Worm (Caenorhabditis elegans): ENCODE data around the gene emb-8.

The emb-8 gene

ce11 chrIII:5199577-5199976 is at the start of gene emb-8:
emb-8 (minus strand) TSS chrIII:5199677.
- TF ChIP-seq unc-62 (GFP tag; optimal IDR thresholded peaks at IDR 0.05): no peak

- TF ChIP-seq unc-62 (GFP tag; optimal IDR thresholded peaks at IDR 0.05): no peak
Observed at ce11 chrIII:5248706-5249105, 49.2 kb upstream of the emb-8 start.

- no peak for TF ChIP-seq unc-62 (GFP tag; optimal IDR thresholded peaks at IDR 0.05)
Observed at ce11 chrIII:5245067-5245466, 45.6 kb upstream of the emb-8 start.

- TF ChIP-seq unc-62 (GFP tag; optimal IDR thresholded peaks at IDR 0.05): no peak
Observed at ce11 chrIII:5244539-5244938, 45.1 kb upstream of the emb-8 start, which contains the start of gene cnd-1. cnd-1 (minus strand) TSS chrIII:5244639.

ce11 chrIII:5241854-5242253 is 42.4 kb upstream of the emb-8 start:
- TF ChIP-seq unc-62 (GFP tag; optimal IDR thresholded peaks at IDR 0.05): no peak

ce11 chrIII:5236104-5236503 is 36.6 kb upstream of the emb-8 start, which contains the start of gene prx-10:
prx-10 (plus strand) TSS chrIII:5236404.
- TF ChIP-seq unc-62 (GFP tag; optimal IDR thresholded peaks at IDR 0.05): no peak

- TF ChIP-seq unc-62 (GFP tag; optimal IDR thresholded peaks at IDR 0.05): no peak
Observed at ce11 chrIII:5234312-5234711, 34.8 kb upstream of the emb-8 start, which contains the start of gene mrps-26. mrps-26 (plus strand) TSS chrIII:5234612.

ce11 chrIII:5233140-5233539 is 33.7 kb upstream of the emb-8 start:
- TF ChIP-seq unc-62 (GFP tag; optimal IDR thresholded peaks at IDR 0.05): no peak

ce11 chrIII:5230415-5230814 is 30.9 kb upstream of the emb-8 start, which contains the start of gene prmt-5:
prmt-5 (plus strand) TSS chrIII:5230555.
- TF ChIP-seq unc-62 (GFP tag; optimal IDR thresholded peaks at IDR 0.05): no peak

- no peak for TF ChIP-seq unc-62 (GFP tag; optimal IDR thresholded peaks at IDR 0.05)
Observed at ce11 chrIII:5229511-5230250, 30.2 kb upstream of the emb-8 start.

- TF ChIP-seq unc-62 (GFP tag; optimal IDR thresholded peaks at IDR 0.05): no peak
Observed at ce11 chrIII:5228839-5229238, 29.4 kb upstream of the emb-8 start.

ce11 chrIII:5227831-5228467 is 28.5 kb upstream of the emb-8 start, which contains the start of the genes C34E10.12, C34E10.10 and atp-2:
C34E10.12 (minus strand) TSS chrIII:5227881.
C34E10.10 (minus strand) TSS chrIII:5227884.
atp-2 (plus strand) TSS chrIII:5228417.
- TF ChIP-seq unc-62 (GFP tag; optimal IDR thresholded peaks at IDR 0.05): no peak

ce11 chrIII:5225321-5225720 is 25.8 kb upstream of the emb-8 start, which contains the start of gene nex-1:
nex-1 (plus strand) TSS chrIII:5225621.
- no peak for TF ChIP-seq unc-62 (GFP tag; optimal IDR thresholded peaks at IDR 0.05)

ce11 chrIII:5224908-5225307 is 25.4 kb upstream of the emb-8 start:
- TF ChIP-seq unc-62 (GFP tag; optimal IDR thresholded peaks at IDR 0.05): no peak

- TF ChIP-seq unc-62 (GFP tag; optimal IDR thresholded peaks at IDR 0.05): no peak
Observed at ce11 chrIII:5222777-5223176, 23.3 kb upstream of the emb-8 start.

ce11 chrIII:5221820-5222219 is 22.3 kb upstream of the emb-8 start:
- no peak for TF ChIP-seq unc-62 (GFP tag; optimal IDR thresholded peaks at IDR 0.05)

- no peak for TF ChIP-seq unc-62 (GFP tag; optimal IDR thresholded peaks at IDR 0.05)
Observed at ce11 chrIII:5218687-5219086, 19.2 kb upstream of the emb-8 start, which contains the start of gene ZC155.2. ZC155.2 (plus strand) TSS chrIII:5218987.

Measured in whole organism, dauer.